Worm (Caenorhabditis elegans): ENCODE data around the gene clec-234.

clec-234 gene

ce11 chrV:16458714-16459113, 25.3 kb upstream of the clec-234 start, which contains the start of gene str-15:
Gene str-15 (minus strand): TSS chrV:16458814.
- TF ChIP-seq klf-2 (GFP tag; conservative IDR thresholded peaks at IDR 0.05) (no peak), tab-1 (GFP tag; IDR thresholded peaks at IDR 0.05) (no peak), ztf-29 (GFP tag; IDR thresholded peaks at IDR 0.05) (no peak)

- TF ChIP-seq tab-1 (GFP tag; IDR thresholded peaks at IDR 0.05) (no peak), flt-1 (GFP tag; IDR thresholded peaks at IDR 0.05) (no peak), cog-1 (tag; optimal IDR thresholded peaks at IDR 0.05) (no peak), med-1 (GFP tag; optimal IDR thresholded peaks at IDR 0.05; ENCODE audit: insufficient read depth) (no peak)
Observed at ce11 chrV:16455065-16455464, 21.7 kb upstream of the clec-234 start, which contains the start of gene str-14. Gene str-14 (minus strand): TSS chrV:16455165.

- TF ChIP-seq ref-1 (GFP tag; conservative IDR thresholded peaks at IDR 0.05) (no peak), klf-2 (GFP tag; conservative IDR thresholded peaks at IDR 0.05) (no peak), flt-1 (GFP tag; IDR thresholded peaks at IDR 0.05) (no peak), med-1 (GFP tag; optimal IDR thresholded peaks at IDR 0.05; ENCODE audit: insufficient read depth) (no peak), ztf-23 (GFP tag; IDR thresholded peaks at IDR 0.05) (no peak), ztf-29 (GFP tag; IDR thresholded peaks at IDR 0.05) (no peak), T22C8.4 (GFP tag; IDR thresholded peaks at IDR 0.05) (no peak), tab-1 (GFP tag; IDR thresholded peaks at IDR 0.05) (no peak)
Observed at ce11 chrV:16447735-16448134, 14.4 kb upstream of the clec-234 start, which contains the start of gene T08G3.13. Gene T08G3.13 (plus strand): TSS chrV:16448035.

ce11 chrV:16446191-16446590, 12.8 kb upstream of the clec-234 start:
- no peak for TF ChIP-seq ztf-29 (GFP tag; IDR thresholded peaks at IDR 0.05)

- TF ChIP-seq T22C8.4 (GFP tag; IDR thresholded peaks at IDR 0.05), result no peak
- no peak for TF ChIP-seq tab-1 (GFP tag; IDR thresholded peaks at IDR 0.05)
- TF ChIP-seq ztf-29 (GFP tag; IDR thresholded peaks at IDR 0.05), result no peak
- no peak for TF ChIP-seq cog-1 (tag; optimal IDR thresholded peaks at IDR 0.05)
- TF ChIP-seq med-1 (GFP tag; optimal IDR thresholded peaks at IDR 0.05; ENCODE audit: insufficient read depth), result no peak
- TF ChIP-seq ztf-23 (GFP tag; IDR thresholded peaks at IDR 0.05), result no peak
- no peak for TF ChIP-seq ref-1 (GFP tag; conservative IDR thresholded peaks at IDR 0.05)
- no peak for TF ChIP-seq klf-2 (GFP tag; conservative IDR thresholded peaks at IDR 0.05)
- no peak for TF ChIP-seq flt-1 (GFP tag; IDR thresholded peaks at IDR 0.05)
Observed at ce11 chrV:16445676-16446075, 12.3 kb upstream of the clec-234 start, which contains the start of gene T08G3.6. Gene T08G3.6 (plus strand): TSS chrV:16445976.

ce11 chrV:16443626-16444025, 10.3 kb upstream of the clec-234 start, which contains the start of gene srh-141:
Gene srh-141 (plus strand): TSS chrV:16443926.
- TF ChIP-seq tab-1 (GFP tag; IDR thresholded peaks at IDR 0.05) (no peak), ztf-23 (GFP tag; IDR thresholded peaks at IDR 0.05) (no peak), cog-1 (tag; optimal IDR thresholded peaks at IDR 0.05) (no peak), klf-2 (GFP tag; conservative IDR thresholded peaks at IDR 0.05) (no peak), T22C8.4 (GFP tag; IDR thresholded peaks at IDR 0.05) (no peak)

ce11 chrV:16437546-16437945, 4.2 kb upstream of the clec-234 start, which contains the start of gene F26D2.15:
Gene F26D2.15 (plus strand): TSS chrV:16437846.
- no peak for TF ChIP-seq ztf-23 (GFP tag; IDR thresholded peaks at IDR 0.05)
- no peak for TF ChIP-seq ztf-29 (GFP tag; IDR thresholded peaks at IDR 0.05)
- no peak for TF ChIP-seq cog-1 (tag; optimal IDR thresholded peaks at IDR 0.05)
- TF ChIP-seq med-1 (GFP tag; optimal IDR thresholded peaks at IDR 0.05; ENCODE audit: insufficient read depth), result no peak
- TF ChIP-seq tab-1 (GFP tag; IDR thresholded peaks at IDR 0.05), result no peak
- no peak for TF ChIP-seq T22C8.4 (GFP tag; IDR thresholded peaks at IDR 0.05)
- TF ChIP-seq flt-1 (GFP tag; IDR thresholded peaks at IDR 0.05), result no peak
- no peak for TF ChIP-seq ref-1 (GFP tag; conservative IDR thresholded peaks at IDR 0.05)
- no peak for TF ChIP-seq klf-2 (GFP tag; conservative IDR thresholded peaks at IDR 0.05)

ce11 chrV:16435510-16435909, 2.1 kb upstream of the clec-234 start, which contains the start of the genes F26D2.13 and F26D2.14:
Gene F26D2.13 (minus strand): TSS chrV:16435610.
Gene F26D2.14 (plus strand): TSS chrV:16435855.
- TF ChIP-seq klf-2 (GFP tag; conservative IDR thresholded peaks at IDR 0.05) (no peak), ref-1 (GFP tag; conservative IDR thresholded peaks at IDR 0.05) (no peak), med-1 (GFP tag; optimal IDR thresholded peaks at IDR 0.05; ENCODE audit: insufficient read depth) (no peak), cog-1 (tag; optimal IDR thresholded peaks at IDR 0.05) (no peak), tab-1 (GFP tag; IDR thresholded peaks at IDR 0.05) (no peak), ztf-29 (GFP tag; IDR thresholded peaks at IDR 0.05) (no peak), ztf-23 (GFP tag; IDR thresholded peaks at IDR 0.05) (no peak), flt-1 (GFP tag; IDR thresholded peaks at IDR 0.05) (no peak), T22C8.4 (GFP tag; IDR thresholded peaks at IDR 0.05) (no peak)

ce11 chrV:16429940-16430339, 3.4 kb downstream of the clec-234 start, which contains the start of gene str-73:
Gene str-73 (plus strand): TSS chrV:16430240.
- TF ChIP-seq ztf-23 (GFP tag; IDR thresholded peaks at IDR 0.05), result no peak
- TF ChIP-seq med-1 (GFP tag; optimal IDR thresholded peaks at IDR 0.05; ENCODE audit: insufficient read depth), result no peak
- TF ChIP-seq tab-1 (GFP tag; IDR thresholded peaks at IDR 0.05), result no peak
- TF ChIP-seq ref-1 (GFP tag; conservative IDR thresholded peaks at IDR 0.05), result no peak
- TF ChIP-seq cog-1 (tag; optimal IDR thresholded peaks at IDR 0.05), result no peak
- TF ChIP-seq ztf-29 (GFP tag; IDR thresholded peaks at IDR 0.05), result no peak
- no peak for TF ChIP-seq T22C8.4 (GFP tag; IDR thresholded peaks at IDR 0.05)
- TF ChIP-seq klf-2 (GFP tag; conservative IDR thresholded peaks at IDR 0.05), result no peak

ce11 chrV:16429503-16429902, 3.9 kb downstream of the clec-234 start, which contains the start of gene F26D2.10:
Gene F26D2.10 (minus strand): TSS chrV:16429603.
- no peak for TF ChIP-seq ref-1 (GFP tag; conservative IDR thresholded peaks at IDR 0.05)
- no peak for TF ChIP-seq ztf-23 (GFP tag; IDR thresholded peaks at IDR 0.05)
- no peak for TF ChIP-seq tab-1 (GFP tag; IDR thresholded peaks at IDR 0.05)
- no peak for TF ChIP-seq klf-2 (GFP tag; conservative IDR thresholded peaks at IDR 0.05)
- no peak for TF ChIP-seq ztf-29 (GFP tag; IDR thresholded peaks at IDR 0.05)
- TF ChIP-seq med-1 (GFP tag; optimal IDR thresholded peaks at IDR 0.05; ENCODE audit: insufficient read depth), result no peak
- TF ChIP-seq cog-1 (tag; optimal IDR thresholded peaks at IDR 0.05), result no peak
- no peak for TF ChIP-seq flt-1 (GFP tag; IDR thresholded peaks at IDR 0.05)
- TF ChIP-seq T22C8.4 (GFP tag; IDR thresholded peaks at IDR 0.05), result no peak
